Worm (Caenorhabditis elegans) whole organism, L4/young adult: ENCODE results near the gene K01A6.6.

Source experiments
- W03F9.2 ChIP-seq: fragments of 150-350 bp; optimal IDR thresholded peaks from 2 replicates; lab custom pipeline; 2014; ENCODE audit warnings: missing biosample characterization, missing genetic modification characterization
- dao-5 ChIP-seq: sonication (generic microtip); optimal IDR thresholded peaks from 2 replicates; lab custom pipeline; 2016; ENCODE audit warnings: missing genotype, missing genetic modification characterization, moderate library complexity, missing compliant biosample characterization
- him-1 ChIP-seq: sonication (generic microtip); optimal IDR thresholded peaks from 2 replicates; lab custom pipeline; 2016; ENCODE audit warnings: missing genotype, missing genetic modification reagents, missing genetic modification characterization, missing compliant biosample characterization

DNA sequence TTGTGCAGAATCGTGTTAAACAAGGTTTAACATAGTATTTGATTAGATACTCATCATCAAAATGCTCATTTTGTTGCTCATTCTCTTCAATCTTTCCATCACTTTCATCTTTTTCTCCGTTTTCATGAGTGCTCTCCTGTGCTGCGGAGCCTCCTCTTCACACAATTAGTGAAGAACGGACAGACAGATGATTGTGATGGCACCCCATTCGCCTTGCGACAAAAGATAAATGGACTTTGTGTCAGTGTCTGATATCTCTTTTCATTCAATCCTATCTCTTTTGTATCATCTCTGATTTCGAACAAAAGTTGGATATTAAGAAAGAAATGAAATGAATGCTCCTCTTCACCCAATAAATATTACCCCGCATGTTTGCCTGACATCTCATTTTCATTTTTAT, 24.8 kb upstream of the K01A6.6 start:
- no peak for TF ChIP-seq W03F9.2 (tag; lab: Kevin White, UChicago)
- no peak for TF ChIP-seq dao-5 (tag; lab: Kevin White, UChicago)
- TF ChIP-seq him-1 (tag; lab: Kevin White, UChicago), result no peak
